Worm (Caenorhabditis elegans) whole organism, early embryonic: ENCODE measurements around the gene bbln-1.

ENCODE experiments used
- B0310.2 ChIP-seq: sonication (generic microtip); optimal IDR thresholded peaks from 2 replicates; lab custom pipeline; 2016; ENCODE audit warnings: mild to moderate bottlenecking, missing genetic modification characterization, missing compliant biosample characterization
- aly-1 ChIP-seq: sonication (generic microtip); optimal IDR thresholded peaks from 2 replicates; lab custom pipeline; 2016; ENCODE audit warnings: missing genetic modification characterization, missing compliant biosample characterization
- flt-1 ChIP-seq: fragments of 200-800 bp; sonication (Bioruptor generic); IDR thresholded peaks from 2 replicates; pipeline ENCODE4 v1.3.6; 2022; ENCODE audit warnings: missing genetic modification characterization, missing compliant biosample characterization
- tra-4 ChIP-seq: sonication (generic microtip); optimal IDR thresholded peaks from 2 replicates; lab custom pipeline; 2017; ENCODE audit warnings: missing genetic modification characterization, missing compliant biosample characterization

ce11 chrX:3165569-3165968 is 13.3 kb upstream of the bbln-1 start, which contains the start of gene pfut-1:
- TF ChIP-seq aly-1 (no peak), flt-1 (GFP tag; lab: Robert Waterston, UW) (no peak), B0310.2 (no peak), tra-4 (tag; lab: Kevin White, UChicago) (no peak)
